Worm (Caenorhabditis elegans): ENCODE data around the gene srh-270.

DNA sequence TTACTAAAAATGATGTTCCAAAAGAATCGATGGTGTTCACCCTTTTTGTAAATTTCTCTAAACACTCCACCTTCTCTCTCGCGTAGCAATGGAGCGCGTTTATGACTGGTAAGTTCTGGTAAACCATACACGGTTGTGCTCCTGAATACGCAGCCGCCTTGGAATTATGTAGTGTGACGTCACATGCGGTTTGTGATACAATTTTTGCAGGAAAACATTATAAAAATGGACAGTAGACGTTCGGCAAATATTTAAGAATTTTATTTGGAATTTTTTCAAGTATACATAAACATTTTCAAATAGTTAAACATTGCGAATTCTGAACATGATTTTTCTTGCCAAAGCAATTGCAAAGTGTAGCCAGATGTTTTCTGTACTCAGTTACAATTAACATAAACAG is 16.1 kb upstream of the srh-270 start, which contains the start of gene F37B4.10:
- TF ChIP-seq F49E8.2 (tag; optimal IDR thresholded peaks at IDR 0.05; ENCODE audit: borderline replicate concordance) = no peak
- TF ChIP-seq unc-130 (GFP tag; optimal IDR thresholded peaks at IDR 0.05) = no peak
- TF ChIP-seq unc-39 (tag; optimal IDR thresholded peaks at IDR 0.05) = no peak
